Worm (Caenorhabditis elegans) whole organism, midembryonic: ENCODE measurements around the gene col-84.

Experiments
- flt-1 ChIP-seq: fragments of 200-800 bp; sonication (Bioruptor generic); IDR thresholded peaks from 2 replicates; pipeline ENCODE4 v1.3.6; 2022; ENCODE audit warnings: missing genetic modification characterization, missing compliant biosample characterization
- klf-2 ChIP-seq: fragments of 200-800 bp; sonication (Bioruptor generic); conservative IDR thresholded peaks from 2 replicates; pipeline ENCODE4 v1.3.6; 2022; ENCODE audit warnings: missing genetic modification reagents, missing genetic modification characterization, missing compliant biosample characterization
- tab-1 ChIP-seq: fragments of 200-800 bp; sonication (Bioruptor generic); IDR thresholded peaks from 2 replicates; pipeline ENCODE4 v1.3.6; 2022; ENCODE audit warnings: missing genetic modification characterization, missing compliant biosample characterization

DNA sequence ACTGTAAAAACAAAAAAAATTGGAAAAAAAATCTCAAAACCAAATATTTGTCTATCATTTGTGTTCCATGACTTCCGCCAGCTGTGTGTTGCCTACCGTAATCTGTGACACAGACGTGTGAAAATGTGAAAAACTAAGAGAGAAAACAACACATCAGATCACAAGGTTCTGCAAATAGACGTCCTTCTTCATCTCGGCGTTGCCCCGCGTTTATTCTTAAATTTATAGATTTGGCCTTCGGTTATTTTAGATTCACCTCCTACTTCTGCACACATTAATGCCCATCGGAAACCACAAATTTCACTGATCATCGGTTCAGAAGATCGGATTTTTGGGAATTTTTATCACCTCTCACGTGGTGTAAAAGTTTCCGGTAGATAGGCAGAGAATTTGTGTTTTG, 29.2 kb upstream of the col-84 start:
- TF ChIP-seq klf-2 (GFP tag; lab: Robert Waterston, UW), result no peak
- TF ChIP-seq tab-1 (GFP tag; lab: Robert Waterston, UW), result no peak
- TF ChIP-seq flt-1, result no peak
